Worm (Caenorhabditis elegans): Measurements from ENCODE around the gene mfsd-11.

- TF ChIP-seq nfya-1 (tag; optimal IDR thresholded peaks at IDR 0.05) (no peak), sdc-2 (tag; optimal IDR thresholded peaks at IDR 0.05) (no peak), ama-1 (optimal IDR thresholded peaks at IDR 0.05) (no peak), pha-4 (tag; optimal IDR thresholded peaks at IDR 0.05) (no peak), mec-3 (tag; optimal IDR thresholded peaks at IDR 0.05; ENCODE audit: borderline replicate concordance) (no peak), nhr-11 (tag; optimal IDR thresholded peaks at IDR 0.05) (no peak), K02D7.2 (tag; optimal IDR thresholded peaks at IDR 0.05) (no peak), ztf-16 (tag; optimal IDR thresholded peaks at IDR 0.05) (no peak), tbx-2 (tag; optimal IDR thresholded peaks at IDR 0.05) (no peak), pqm-1 (tag; optimal IDR thresholded peaks at IDR 0.05) (no peak)
Observed at ce11 chrX:12176873-12177293, 23.0 kb upstream of the mfsd-11 start.

Measured in whole organism, late embryonic.